Fruit fly (Drosophila melanogaster): ENCODE measurements around the gene CG4842.

Gene CG4842

DNA sequence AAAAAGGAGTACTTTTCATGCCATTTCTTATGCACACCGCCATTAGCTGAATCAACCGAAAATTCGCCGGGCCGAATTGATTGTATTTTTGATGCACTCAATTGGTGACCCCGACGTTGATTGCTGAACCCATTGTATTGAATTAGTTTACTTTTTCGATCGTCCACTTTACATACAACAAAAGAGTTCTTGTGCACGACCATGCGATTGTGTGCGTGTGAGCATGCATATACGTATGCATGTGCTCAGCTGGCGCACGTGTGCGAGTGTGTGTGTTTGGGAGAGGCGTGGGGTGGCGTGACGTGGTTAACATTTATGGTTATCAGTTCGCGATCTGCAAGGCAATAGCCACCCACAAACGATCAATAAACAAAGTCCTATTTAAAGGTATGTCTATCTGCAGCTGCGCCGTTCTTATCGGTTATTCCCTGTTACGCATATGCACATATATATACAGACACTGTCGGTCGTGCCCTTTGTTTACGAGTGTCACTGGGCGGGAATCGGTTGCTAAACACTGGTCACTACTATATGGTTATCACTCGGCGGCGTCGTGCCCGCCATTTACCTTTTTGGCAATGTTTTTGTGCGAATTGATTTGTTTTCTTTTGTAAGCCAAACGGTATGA, 17.2 kb downstream of the CG4842 start (continued):
- TF ChIP-seq CG2199 (GFP tag; IDR thresholded peaks at IDR 0.05) = peak; percentile 64; the same call in 2 of the 3 replicates
- TF ChIP-seq bsh (GFP tag; optimal IDR thresholded peaks at IDR 0.05) = peak in 1 of 2 experiments; percentile 39
- no peak for TF ChIP-seq CG11093 (GFP tag; IDR thresholded peaks at IDR 0.05)
- no peak for TF ChIP-seq az2 (GFP tag; optimal IDR thresholded peaks at IDR 0.05)
- peak in 1 of 2 experiments; percentile 35 for TF ChIP-seq Pdp1 (GFP tag; optimal IDR thresholded peaks at IDR 0.05)
- peak; percentile 44 for TF ChIP-seq HLHmδ (GFP tag; optimal IDR thresholded peaks at IDR 0.05)
- TF ChIP-seq Usf (GFP tag; optimal IDR thresholded peaks at IDR 0.05) = no peak
- TF ChIP-seq CG10654 (GFP tag; optimal IDR thresholded peaks at IDR 0.05) = no peak
- no peak for TF ChIP-seq ro (GFP tag; IDR thresholded peaks at IDR 0.05)
- TF ChIP-seq CG32532 (GFP tag; IDR thresholded peaks at IDR 0.05) = 0 out of 2 replicates have a peak, but pooled peaks have one; percentile 10
- TF ChIP-seq CG6254 (GFP tag; optimal IDR thresholded peaks at IDR 0.05) = peak; percentile 5
- TF ChIP-seq CG15479 (GFP tag; optimal IDR thresholded peaks at IDR 0.05) = peak; percentile 64
- no peak for TF ChIP-seq sr (GFP tag; IDR thresholded peaks at IDR 0.05)
- TF ChIP-seq klu (GFP tag; IDR thresholded peaks at IDR 0.05) = no peak
- no peak for TF ChIP-seq lab (GFP tag; optimal IDR thresholded peaks at IDR 0.05)
- no peak for TF ChIP-seq her (GFP tag; optimal IDR thresholded peaks at IDR 0.05)
- no peak for TF ChIP-seq Jarid2 (GFP tag; optimal IDR thresholded peaks at IDR 0.05)
- no peak for TF ChIP-seq tup (GFP tag; optimal IDR thresholded peaks at IDR 0.05)
- no peak for TF ChIP-seq CG11456 (GFP tag; IDR thresholded peaks at IDR 0.05)
- no peak for TF ChIP-seq shn (GFP tag; optimal IDR thresholded peaks at IDR 0.05)
- TF ChIP-seq CG14050 (GFP tag; IDR thresholded peaks at IDR 0.05) = no peak
- no peak for TF ChIP-seq Fer2 (tag; optimal IDR thresholded peaks at IDR 0.05)
- TF ChIP-seq Xbp1 (GFP tag; optimal IDR thresholded peaks at IDR 0.05) = peak; percentile 20
- no peak for TF ChIP-seq sens-2 (GFP tag; IDR thresholded peaks at IDR 0.05)
- TF ChIP-seq btn (GFP tag; optimal IDR thresholded peaks at IDR 0.05) = no peak
- no peak for TF ChIP-seq slbo (GFP tag; IDR thresholded peaks at IDR 0.05)

DNA sequence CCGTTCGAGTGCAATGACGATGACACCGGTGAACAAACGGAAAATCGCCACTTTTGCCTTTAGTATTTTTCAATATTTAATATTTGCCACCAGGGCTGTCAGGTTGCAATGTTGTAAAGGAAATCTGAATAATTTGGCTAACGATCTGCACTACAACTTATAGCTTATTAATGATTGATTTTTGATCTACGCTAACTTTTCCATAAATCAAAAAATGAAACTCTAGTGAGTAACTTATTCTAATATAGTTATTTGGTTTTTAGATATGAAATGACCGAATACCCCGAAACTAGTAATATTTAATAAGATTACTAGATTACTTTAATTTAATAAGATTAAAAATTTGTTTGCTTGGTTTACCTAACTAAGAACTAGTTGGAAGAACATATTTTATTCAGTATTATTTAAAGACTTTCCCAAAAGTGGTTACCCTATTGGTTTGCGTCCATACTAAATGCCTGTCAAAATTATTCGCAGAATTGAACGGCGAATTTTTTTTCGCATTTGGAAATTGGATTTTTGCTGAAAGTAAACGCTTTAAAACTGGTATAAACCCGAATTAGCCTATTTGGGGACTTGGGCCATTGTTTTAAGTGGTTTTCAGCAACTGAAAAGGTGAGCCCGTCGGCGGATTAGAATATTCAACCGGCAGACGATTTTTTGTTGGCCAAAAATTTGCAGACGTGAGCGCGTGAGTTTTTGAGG, 17.8 kb downstream of the CG4842 start, which contains the start of the genes Agpat3 and RAF2:
TSS of gene Agpat3 (minus strand) at position 78 of the 705 bp plus-strand sequence.
TSS of gene RAF2 (plus strand) at position 448 of the 705 bp plus-strand sequence.
- TF ChIP-seq Ravus (GFP tag; IDR thresholded peaks at IDR 0.05) = no peak
- TF ChIP-seq CG1603 (tag; optimal IDR thresholded peaks at IDR 0.05) = peak; percentile 17
- TF ChIP-seq CG11695 (GFP tag; IDR thresholded peaks at IDR 0.05) = peak; percentile 53; the same call in 1 of the 3 replicates
- TF ChIP-seq Vsx1 (GFP tag; optimal IDR thresholded peaks at IDR 0.05) = no peak
- peak; percentile 57 for TF ChIP-seq CG12104 (GFP tag; optimal IDR thresholded peaks at IDR 0.05)
- no peak for TF ChIP-seq HmgD (GFP tag; optimal IDR thresholded peaks at IDR 0.05)
- no peak for TF ChIP-seq ase (GFP tag; IDR thresholded peaks at IDR 0.05)
- TF ChIP-seq CG1792 (GFP tag; optimal IDR thresholded peaks at IDR 0.05) = no peak
- no peak for TF ChIP-seq knrl (GFP tag; IDR thresholded peaks at IDR 0.05; ENCODE audit: partially characterized antibody)
- TF ChIP-seq CG10267 (tag; optimal IDR thresholded peaks at IDR 0.05) = peak; percentile 54
- TF ChIP-seq Xbp1 (GFP tag; optimal IDR thresholded peaks at IDR 0.05) = peak; percentile 53
- TF ChIP-seq CG10209 (GFP tag; optimal IDR thresholded peaks at IDR 0.05) = peak; percentile 31
- peak; percentile 30; the same call in 1 of the 2 replicates for TF ChIP-seq CG3847 (GFP tag; IDR thresholded peaks at IDR 0.05)
- TF ChIP-seq rib (GFP tag; IDR thresholded peaks at IDR 0.05) = no peak
- TF ChIP-seq bsh (GFP tag; optimal IDR thresholded peaks at IDR 0.05) = peak in 1 of 2 experiments; percentile 35
- no peak for TF ChIP-seq Jarid2 (GFP tag; optimal IDR thresholded peaks at IDR 0.05)
- no peak for TF ChIP-seq Adf1 (GFP tag; IDR thresholded peaks at IDR 0.05)
- peak; percentile 25 for TF ChIP-seq MBD-R2 (GFP tag; IDR thresholded peaks at IDR 0.05)
- peak; percentile 64 for TF ChIP-seq CG6689 (GFP tag; IDR thresholded peaks at IDR 0.05)
- peak; percentile 50 for TF ChIP-seq Ssrp (tag; optimal IDR thresholded peaks at IDR 0.05)
- TF ChIP-seq CG13123 (GFP tag; optimal IDR thresholded peaks at IDR 0.05) = no peak
- TF ChIP-seq pita (GFP tag; optimal IDR thresholded peaks at IDR 0.05) = peak; percentile 36
- TF ChIP-seq CG32532 (GFP tag; IDR thresholded peaks at IDR 0.05) = peak; percentile 68
- TF ChIP-seq fd64A (GFP tag; optimal IDR thresholded peaks at IDR 0.05) = no peak
- no peak for TF ChIP-seq CG10462 (GFP tag; optimal IDR thresholded peaks at IDR 0.05)
- peak; percentile 6 for TF ChIP-seq CG18764 (GFP tag; optimal IDR thresholded peaks at IDR 0.05)
- TF ChIP-seq abd-A (tag; optimal IDR thresholded peaks at IDR 0.05) = no peak

All from whole organism, embryonic.